Worm (Caenorhabditis elegans): Measurements from ENCODE around the gene F13B6.3.

ce11 chrIV:7477697-7478096 is 11.9 kb upstream of the F13B6.3 start:
- TF ChIP-seq cog-1 (tag; optimal IDR thresholded peaks at IDR 0.05) (no peak), med-1 (GFP tag; optimal IDR thresholded peaks at IDR 0.05; ENCODE audit: insufficient read depth) (no peak), ztf-23 (GFP tag; IDR thresholded peaks at IDR 0.05) (no peak), ref-1 (GFP tag; conservative IDR thresholded peaks at IDR 0.05) (no peak), tab-1 (GFP tag; IDR thresholded peaks at IDR 0.05) (no peak), flt-1 (GFP tag; IDR thresholded peaks at IDR 0.05) (no peak), klf-2 (GFP tag; conservative IDR thresholded peaks at IDR 0.05) (no peak), ztf-29 (GFP tag; IDR thresholded peaks at IDR 0.05) (no peak), T22C8.4 (GFP tag; IDR thresholded peaks at IDR 0.05) (no peak)

Measured in whole organism, midembryonic.